Fruit fly (Drosophila melanogaster) whole organism, embryonic: Measurements from ENCODE around the gene eIF4E7.

ENCODE experiments used
- Adf1 ChIP-seq: fragments of 200-800 bp; sonication (Bioruptor generic); IDR thresholded peaks from 2 replicates; pipeline ENCODE4 v1.3.6; 2022; ENCODE audit warnings: missing biosample characterization, missing genetic modification characterization
- Atf3 ChIP-seq: fragments of 200-800 bp; sonication (Bioruptor generic); optimal IDR thresholded peaks from 3 replicates; lab custom pipeline; 2016; ENCODE audit warnings: missing biosample characterization, missing genetic modification characterization
- CG10147 ChIP-seq: fragments of 200-800 bp; sonication (Bioruptor generic); optimal IDR thresholded peaks from 2 replicates; lab custom pipeline; 2019; ENCODE audit warnings: missing biosample characterization, mild to moderate bottlenecking, missing genetic modification characterization, moderate library complexity
- CG10543 ChIP-seq: fragments of 200-800 bp; sonication (Bioruptor generic); optimal IDR thresholded peaks from 3 replicates; lab custom pipeline; 2017; ENCODE audit warnings: missing biosample characterization, mild to moderate bottlenecking, missing genetic modification characterization, moderate library complexity
- CG11398 ChIP-seq: fragments of 200-800 bp; sonication (Bioruptor generic); optimal IDR thresholded peaks from 2 replicates; lab custom pipeline; 2016; ENCODE audit warnings: missing biosample characterization, missing genetic modification characterization
- CG13624 ChIP-seq: fragments of 200-800 bp; sonication (Bioruptor generic); optimal IDR thresholded peaks from 2 replicates; lab custom pipeline; 2016; ENCODE audit warnings: missing biosample characterization, missing genetic modification characterization
- CG17385 ChIP-seq: fragments of 200-800 bp; sonication (Bioruptor generic); optimal IDR thresholded peaks from 3 replicates; lab custom pipeline; 2018; ENCODE audit warnings: missing biosample characterization, mild to moderate bottlenecking, missing genetic modification characterization
- CG17912 ChIP-seq: fragments of 200-800 bp; sonication (Bioruptor generic); optimal IDR thresholded peaks from 2 replicates; lab custom pipeline; 2018; ENCODE audit warnings: missing biosample characterization, mild to moderate bottlenecking, missing genetic modification characterization
- CG18619 ChIP-seq: fragments of 200-800 bp; sonication (Bioruptor generic); optimal IDR thresholded peaks from 3 replicates; lab custom pipeline; 2017; ENCODE audit warnings: missing biosample characterization, mild to moderate bottlenecking, missing genetic modification characterization
- CG30431 ChIP-seq: fragments of 200-800 bp; sonication (Bioruptor generic); optimal IDR thresholded peaks from 2 replicates; lab custom pipeline; 2017; ENCODE audit warnings: missing biosample characterization, missing genetic modification characterization
- CG31224 ChIP-seq: fragments of 200-800 bp; sonication (Bioruptor generic); IDR thresholded peaks from 2 replicates; pipeline ENCODE4 v1.3.6; 2022; ENCODE audit warnings: missing biosample characterization, missing genetic modification characterization
- CG31365 ChIP-seq: fragments of 200-800 bp; sonication (Bioruptor generic); optimal IDR thresholded peaks from 2 replicates; lab custom pipeline; 2018; ENCODE audit warnings: missing biosample characterization, mild to moderate bottlenecking, missing genetic modification characterization
- CG33557 ChIP-seq: fragments of 200-800 bp; sonication (Bioruptor generic); optimal IDR thresholded peaks from 2 replicates; lab custom pipeline; 2019; ENCODE audit warnings: missing biosample characterization, mild to moderate bottlenecking, missing genetic modification characterization, moderate library complexity
- CG3407 ChIP-seq: fragments of 200-800 bp; sonication (Bioruptor generic); optimal IDR thresholded peaks from 2 replicates; lab custom pipeline; 2018; ENCODE audit warnings: missing biosample characterization, mild to moderate bottlenecking, missing genetic modification characterization
- CG6689 ChIP-seq: fragments of 200-800 bp; sonication (Bioruptor generic); IDR thresholded peaks from 2 replicates; pipeline ENCODE4 v1.3.6; 2022; ENCODE audit warnings: missing biosample characterization, missing genetic modification characterization
- CG6791 ChIP-seq: fragments of 200-800 bp; sonication (Bioruptor generic); IDR thresholded peaks from 3 replicates; pipeline ENCODE4 v1.3.6; 2022; ENCODE audit warnings: missing biosample characterization, missing genetic modification characterization; ENCODE audit not compliant: partially characterized antibody
- CG7786 ChIP-seq: fragments of 200-800 bp; sonication (Bioruptor generic); optimal IDR thresholded peaks from 2 replicates; lab custom pipeline; 2016; ENCODE audit warnings: missing biosample characterization, missing genetic modification characterization
- CG8944 ChIP-seq: fragments of 200-800 bp; sonication (Bioruptor generic); optimal IDR thresholded peaks from 3 replicates; lab custom pipeline; 2016; ENCODE audit warnings: missing biosample characterization, missing genetic modification characterization
- CG9215 ChIP-seq: fragments of 200-800 bp; sonication (Bioruptor generic); IDR thresholded peaks from 2 replicates; pipeline ENCODE4 v1.3.6; 2022; ENCODE audit warnings: missing biosample characterization, missing genetic modification characterization
- D19B ChIP-seq: fragments of 200-800 bp; sonication (Bioruptor generic); optimal IDR thresholded peaks from 2 replicates; lab custom pipeline; 2017; ENCODE audit warnings: missing biosample characterization, mild to moderate bottlenecking, missing genetic modification characterization
- Dref ChIP-seq: fragments of 200-800 bp; sonication (Bioruptor generic); IDR thresholded peaks from 2 replicates; pipeline ENCODE4 v1.3.6; 2022; ENCODE audit warnings: missing biosample characterization, missing genetic modification characterization
- Elba2 ChIP-seq: fragments of 200-800 bp; sonication (Bioruptor generic); optimal IDR thresholded peaks from 3 replicates; lab custom pipeline; 2016; ENCODE audit warnings: missing biosample characterization, missing genetic modification characterization
- Fer3 ChIP-seq: fragments of 200-800 bp; sonication (Bioruptor generic); optimal IDR thresholded peaks from 2 replicates; lab custom pipeline; 2018; ENCODE audit warnings: missing biosample characterization, mild to moderate bottlenecking, missing genetic modification characterization, moderate library complexity
- H15 ChIP-seq: fragments of 200-800 bp; sonication (Bioruptor generic); IDR thresholded peaks from 3 replicates; pipeline ENCODE4 v1.3.6; 2022; ENCODE audit warnings: missing biosample characterization, missing genetic modification characterization
- H2.0 ChIP-seq: fragments of 200-800 bp; sonication (Bioruptor generic); IDR thresholded peaks from 2 replicates; pipeline ENCODE4 v1.3.6; 2022; ENCODE audit warnings: missing biosample characterization, missing genetic modification characterization
- HmgD ChIP-seq: fragments of 200-800 bp; sonication (Bioruptor generic); optimal IDR thresholded peaks from 3 replicates; lab custom pipeline; 2016; ENCODE audit warnings: missing biosample characterization, missing genetic modification characterization
- Myb ChIP-seq: fragments of 200-800 bp; sonication (Bioruptor generic); optimal IDR thresholded peaks from 2 replicates; lab custom pipeline; 2016; ENCODE audit warnings: missing biosample characterization, missing genetic modification characterization
- NC2α ChIP-seq: fragments of 200-800 bp; sonication (Bioruptor generic); optimal IDR thresholded peaks from 2 replicates; lab custom pipeline; 2016; ENCODE audit warnings: missing biosample characterization, missing genetic modification characterization
- Neu2 ChIP-seq: fragments of 200-800 bp; sonication (Bioruptor generic); optimal IDR thresholded peaks from 3 replicates; lab custom pipeline; 2016; ENCODE audit warnings: missing biosample characterization, missing genetic modification characterization, borderline replicate concordance
- NfI ChIP-seq: fragments of 200-800 bp; sonication (Bioruptor generic); optimal IDR thresholded peaks from 3 replicates; lab custom pipeline; 2018; ENCODE audit warnings: missing biosample characterization, mild to moderate bottlenecking, missing genetic modification characterization, moderate library complexity
- Rx ChIP-seq: fragments of 200-800 bp; sonication (Bioruptor generic); IDR thresholded peaks from 2 replicates; pipeline ENCODE4 v1.3.6; 2022; ENCODE audit warnings: missing biosample characterization, missing genetic modification characterization
- Sry-δ ChIP-seq: fragments of 200-800 bp; sonication (Bioruptor generic); optimal IDR thresholded peaks from 2 replicates; lab custom pipeline; 2016; ENCODE audit warnings: missing biosample characterization, missing genetic modification characterization
- az2 ChIP-seq: fragments of 200-800 bp; sonication (Bioruptor generic); optimal IDR thresholded peaks from 3 replicates; lab custom pipeline; 2016; ENCODE audit warnings: missing biosample characterization, missing genetic modification characterization
- bigmax ChIP-seq: fragments of 200-800 bp; sonication (Bioruptor generic); optimal IDR thresholded peaks from 2 replicates; lab custom pipeline; 2018; ENCODE audit warnings: missing biosample characterization, mild to moderate bottlenecking, missing genetic modification characterization
- cas ChIP-seq: fragments of 200-800 bp; sonication (Bioruptor generic); IDR thresholded peaks from 2 replicates; pipeline ENCODE4 v1.3.6; 2022; ENCODE audit warnings: missing biosample characterization, missing genetic modification characterization
- cwo ChIP-seq: fragments of 200-800 bp; sonication (Bioruptor generic); optimal IDR thresholded peaks from 3 replicates; lab custom pipeline; 2017; ENCODE audit warnings: missing biosample characterization, missing genetic modification characterization, mild to moderate bottlenecking, moderate library complexity, missing genetic modification reagents
- emc ChIP-seq: fragments of 200-800 bp; sonication (Bioruptor generic); optimal IDR thresholded peaks from 2 replicates; lab custom pipeline; 2016; ENCODE audit warnings: missing biosample characterization, missing genetic modification characterization
- fd3F ChIP-seq: fragments of 200-800 bp; sonication (Bioruptor generic); optimal IDR thresholded peaks from 2 replicates; lab custom pipeline; 2018; ENCODE audit warnings: missing biosample characterization, mild to moderate bottlenecking, missing genetic modification characterization, moderate library complexity
- fd64A ChIP-seq: fragments of 200-800 bp; sonication (Bioruptor generic); optimal IDR thresholded peaks from 3 replicates; lab custom pipeline; 2018; ENCODE audit warnings: missing biosample characterization, mild to moderate bottlenecking, missing genetic modification characterization
- gcm ChIP-seq: fragments of 200-800 bp; sonication (Bioruptor generic); optimal IDR thresholded peaks from 2 replicates; lab custom pipeline; 2019; ENCODE audit warnings: missing biosample characterization, mild to moderate bottlenecking, missing genetic modification characterization, moderate library complexity
- gsb-n ChIP-seq: fragments of 200-800 bp; sonication (Bioruptor generic); optimal IDR thresholded peaks from 3 replicates; lab custom pipeline; 2018; ENCODE audit warnings: missing biosample characterization, mild to moderate bottlenecking, missing genetic modification characterization
- jing ChIP-seq: fragments of 200-800 bp; sonication (Bioruptor generic); optimal IDR thresholded peaks from 2 replicates; lab custom pipeline; 2018; ENCODE audit warnings: missing biosample characterization, mild to moderate bottlenecking, missing genetic modification characterization
- lab ChIP-seq: fragments of 200-800 bp; sonication (Bioruptor generic); optimal IDR thresholded peaks from 3 replicates; lab custom pipeline; 2017; ENCODE audit warnings: missing biosample characterization, missing genetic modification characterization, mild to moderate bottlenecking, moderate library complexity, missing genetic modification reagents
- lola ChIP-seq, 3 experiments: fragments of >200 bp in 2 of 3; fragments of 200-800 bp in 1 of 3; sonication (Bioruptor generic) in 1 of 3; optimal IDR thresholded peaks; 2 replicates each; lab custom pipeline; 2017 to 2019; ENCODE audit warnings: missing biosample characterization in 3 of 3, missing genetic modification characterization in 3 of 3, mild to moderate bottlenecking in 1 of 3, moderate library complexity in 1 of 3
- onecut ChIP-seq: fragments of 200-800 bp; sonication (Bioruptor generic); IDR thresholded peaks from 2 replicates; pipeline ENCODE4 v1.3.6; 2022; ENCODE audit warnings: missing biosample characterization, missing genetic modification characterization
- pita ChIP-seq: fragments of 200-800 bp; sonication (Bioruptor generic); optimal IDR thresholded peaks from 2 replicates; lab custom pipeline; 2017; ENCODE audit warnings: missing biosample characterization, mild to moderate bottlenecking, missing genetic modification characterization
- pnt ChIP-seq: fragments of 200-800 bp; sonication (Bioruptor generic); optimal IDR thresholded peaks from 3 replicates; lab custom pipeline; 2016; ENCODE audit warnings: missing biosample characterization, missing genetic modification characterization
- scrt ChIP-seq: fragments of 200-800 bp; sonication (Bioruptor generic); optimal IDR thresholded peaks from 2 replicates; lab custom pipeline; 2018; ENCODE audit warnings: missing biosample characterization, mild to moderate bottlenecking, missing genetic modification characterization, moderate library complexity
- tgo ChIP-seq: fragments of 200-800 bp; sonication (Bioruptor generic); IDR thresholded peaks from 3 replicates; pipeline ENCODE4 v1.3.6; 2022; ENCODE audit warnings: missing biosample characterization, missing genetic modification characterization
- unpg ChIP-seq: fragments of 200-800 bp; sonication (Bioruptor generic); optimal IDR thresholded peaks from 3 replicates; lab custom pipeline; 2018; ENCODE audit warnings: missing biosample characterization, mild to moderate bottlenecking, missing genetic modification characterization, moderate library complexity
- usp ChIP-seq: fragments of >200 bp; optimal IDR thresholded peaks from 2 replicates; lab custom pipeline; 2017; ENCODE audit warnings: missing biosample characterization, missing genetic modification characterization
- yki ChIP-seq: fragments of >200 bp; optimal IDR thresholded peaks from 3 replicates; lab custom pipeline; 2018

eIF4E7 gene

dm6 chrX:1171018-1171417 is 8.8 kb upstream of the eIF4E7 start (continued):
- TF ChIP-seq Sry-δ (GFP tag; lab: Kevin White, UChicago) = no peak
- peak; percentile 43 for TF ChIP-seq Fer3 (tag; lab: Kevin White, UChicago)
- TF ChIP-seq lola (GFP tag; optimal IDR thresholded peaks at IDR 0.05; lab: Kevin White, UChicago) = no peak
- TF ChIP-seq CG17912 = no peak
- no peak for TF ChIP-seq onecut (GFP tag; lab: Robert Waterston, UW)
- TF ChIP-seq bigmax (GFP tag; lab: Kevin White, UChicago) = no peak
- no peak for TF ChIP-seq CG11398
- no peak for TF ChIP-seq Rx (GFP tag; lab: Robert Waterston, UW)
- TF ChIP-seq gsb-n = no peak
- no peak for TF ChIP-seq Dref (GFP tag; lab: Robert Waterston, UW)
- no peak for TF ChIP-seq cas (GFP tag; lab: Robert Waterston, UW)
- peak; percentile 37 for TF ChIP-seq D19B (GFP tag; lab: Kevin White, UChicago)
- peak; percentile 51 for TF ChIP-seq CG17385 (GFP tag; lab: Kevin White, UChicago)
- TF ChIP-seq cwo (GFP tag; lab: Kevin White, UChicago) = peak; percentile 54
- TF ChIP-seq Neu2 (GFP tag; lab: Kevin White, UChicago) = no peak
- TF ChIP-seq CG10543 (GFP tag; lab: Kevin White, UChicago) = peak; percentile 59
- peak; percentile 35 for TF ChIP-seq unpg (GFP tag; lab: Kevin White, UChicago)
- peak; percentile 47 for TF ChIP-seq NfI (GFP tag; lab: Kevin White, UChicago)
- TF ChIP-seq NC2α (GFP tag; lab: Kevin White, UChicago) = no peak
- TF ChIP-seq tgo (GFP tag; lab: Robert Waterston, UW) = peak; percentile 32; the same call in 2 of the 3 replicates
- TF ChIP-seq Adf1 = no peak
- TF ChIP-seq Atf3 (GFP tag; lab: Kevin White, UChicago) = no peak
- no peak for TF ChIP-seq emc
- TF ChIP-seq fd3F (GFP tag; lab: Kevin White, UChicago) = peak; percentile 41
- TF ChIP-seq CG30431 (GFP tag; lab: Kevin White, UChicago) = no peak
- no peak for TF ChIP-seq fd64A (GFP tag; lab: Kevin White, UChicago)
- no peak for TF ChIP-seq jing
- TF ChIP-seq CG13624 (GFP tag; lab: Kevin White, UChicago) = peak; percentile 21
- TF ChIP-seq CG9215 (GFP tag; lab: Robert Waterston, UW) = peak; percentile 36; the same call in 1 of the 2 replicates
- TF ChIP-seq Myb (GFP tag; lab: Kevin White, UChicago) = no peak
- peak; percentile 6; the same call in 1 of the 2 replicates for TF ChIP-seq H2.0 (GFP tag; lab: Robert Waterston, UW)
- no peak for TF ChIP-seq CG6791 (GFP tag; lab: Robert Waterston, UW)
- TF ChIP-seq usp (GFP tag; lab: Kevin White, UChicago) = no peak
- TF ChIP-seq CG10147 (GFP tag; lab: Kevin White, UChicago) = peak; percentile 34
- TF ChIP-seq HmgD = no peak
- no peak for TF ChIP-seq pita (GFP tag; lab: Kevin White, UChicago)
- peak; percentile 2 for TF ChIP-seq az2 (GFP tag; lab: Kevin White, UChicago)
- TF ChIP-seq Elba2 (GFP tag; lab: Kevin White, UChicago) = no peak
- TF ChIP-seq CG18619 = peak; percentile 42
- no peak for TF ChIP-seq CG31365
- peak; percentile 59 for TF ChIP-seq lab (GFP tag; lab: Kevin White, UChicago)
- no peak for TF ChIP-seq gcm (GFP tag; lab: Kevin White, UChicago)
- TF ChIP-seq pnt = no peak
- TF ChIP-seq scrt (GFP tag; lab: Kevin White, UChicago) = peak; percentile 25
- no peak for TF ChIP-seq CG31224 (GFP tag; lab: Robert Waterston, UW)
- TF ChIP-seq CG33557 (GFP tag; lab: Kevin White, UChicago) = no peak
- TF ChIP-seq CG7786 = no peak
- no peak for TF ChIP-seq CG8944 (GFP tag; lab: Kevin White, UChicago)
- peak; percentile 46; the same call in 1 of the 3 replicates for TF ChIP-seq H15 (GFP tag; lab: Robert Waterston, UW)
- 0 out of 2 replicates have a peak, but pooled peaks have one; percentile 9 for TF ChIP-seq CG6689
- no peak for TF ChIP-seq CG3407 (GFP tag; lab: Kevin White, UChicago)
- TF ChIP-seq yki = no peak
